Worm (Caenorhabditis elegans): ENCODE results near the gene mex-1.

The mex-1 gene

DNA sequence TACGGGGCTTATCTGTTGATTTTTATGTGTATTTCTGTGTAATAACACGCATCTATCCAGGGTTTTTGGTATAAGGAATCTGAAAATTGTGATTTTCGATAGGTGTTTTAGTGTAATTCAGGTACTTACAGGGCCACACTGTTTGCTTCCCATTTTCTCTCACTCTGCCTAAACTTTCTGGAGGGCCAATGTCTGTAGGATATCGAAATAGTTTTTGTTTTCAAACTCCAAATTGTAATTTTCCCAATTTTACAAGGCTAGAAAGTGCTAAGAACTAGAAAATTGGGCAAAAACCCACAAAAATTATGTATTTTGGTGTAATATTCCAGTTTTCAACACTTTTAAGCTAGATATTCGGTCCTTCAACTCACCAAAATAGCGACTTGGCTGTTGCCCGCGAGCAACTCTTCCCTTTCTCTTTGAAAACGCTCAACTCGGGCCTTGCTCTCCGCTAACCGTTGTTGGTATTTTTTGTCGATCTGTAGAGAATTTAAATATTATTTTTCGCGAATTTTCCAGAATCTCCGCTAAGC is 8.4 kb downstream of the mex-1 start:
- no peak for TF ChIP-seq unc-39 (tag; optimal IDR thresholded peaks at IDR 0.05)
- no peak for TF ChIP-seq nhr-76 (tag; optimal IDR thresholded peaks at IDR 0.05)
- TF ChIP-seq mab-5 (tag; optimal IDR thresholded peaks at IDR 0.05) = no peak
- no peak for TF ChIP-seq tbx-8 (GFP tag; optimal IDR thresholded peaks at IDR 0.05)
- no peak for TF ChIP-seq mep-1 (tag; optimal IDR thresholded peaks at IDR 0.05)
- TF ChIP-seq ham-2 (GFP tag; optimal IDR thresholded peaks at IDR 0.05) = no peak
- no peak for TF ChIP-seq elt-1 (tag; optimal IDR thresholded peaks at IDR 0.05; ENCODE audit: borderline replicate concordance, insufficient read depth)
- no peak for TF ChIP-seq nhr-2 (tag; optimal IDR thresholded peaks at IDR 0.05)
- TF ChIP-seq nhr-28 (tag; optimal IDR thresholded peaks at IDR 0.05) = no peak

DNA sequence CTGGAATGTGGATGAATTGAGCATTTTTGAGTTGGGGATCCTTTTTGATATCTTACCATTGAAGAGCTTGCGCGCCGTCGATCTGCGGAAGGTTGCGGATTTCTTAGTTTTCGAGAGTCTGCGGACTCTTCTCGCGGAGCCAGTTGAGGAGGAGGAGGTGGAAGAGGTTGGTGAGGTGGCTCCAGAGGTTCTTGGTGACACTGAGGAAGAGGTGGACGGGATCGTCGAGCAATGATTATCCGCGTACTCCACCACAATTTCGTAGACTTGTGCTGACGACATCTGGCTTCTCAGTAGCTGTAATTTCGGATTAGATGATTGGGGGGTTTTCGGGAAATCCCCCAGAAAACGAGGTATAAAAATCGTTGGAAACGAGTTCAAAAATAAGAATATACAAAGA is 8.9 kb downstream of the mex-1 start, which contains the start of gene Y17G7B.21:
TSS of gene Y17G7B.21 (minus strand) at position 299 of the 400 bp plus-strand sequence.
- TF ChIP-seq tbx-8 (GFP tag; optimal IDR thresholded peaks at IDR 0.05) = no peak
- TF ChIP-seq ceh-43 (GFP tag; optimal IDR thresholded peaks at IDR 0.05) = no peak
- no peak for TF ChIP-seq nhr-2 (tag; optimal IDR thresholded peaks at IDR 0.05)
- TF ChIP-seq nhr-28 (tag; optimal IDR thresholded peaks at IDR 0.05) = no peak
- no peak for TF ChIP-seq M03D4.4 (tag; optimal IDR thresholded peaks at IDR 0.05)
- TF ChIP-seq ham-2 (GFP tag; optimal IDR thresholded peaks at IDR 0.05) = no peak
- TF ChIP-seq lin-13 (tag; optimal IDR thresholded peaks at IDR 0.05) = no peak
- no peak for TF ChIP-seq nhr-12 (tag; optimal IDR thresholded peaks at IDR 0.05)
- TF ChIP-seq flh-1 (GFP tag; optimal IDR thresholded peaks at IDR 0.05) = no peak
- no peak for TF ChIP-seq sptf-1 (tag; optimal IDR thresholded peaks at IDR 0.05)
- no peak for TF ChIP-seq unc-120 (tag; optimal IDR thresholded peaks at IDR 0.05; ENCODE audit: poor library complexity, severe bottlenecking)
- TF ChIP-seq blmp-1 (tag; optimal IDR thresholded peaks at IDR 0.05) = no peak
- TF ChIP-seq ceh-39 (tag; optimal IDR thresholded peaks at IDR 0.05) = no peak
- no peak for TF ChIP-seq sem-2 (GFP tag; optimal IDR thresholded peaks at IDR 0.05)
- no peak for TF ChIP-seq snpc-4 (tag; optimal IDR thresholded peaks at IDR 0.05)
- no peak for TF ChIP-seq mls-2 (tag; optimal IDR thresholded peaks at IDR 0.05)
- TF ChIP-seq nhr-237 (tag; optimal IDR thresholded peaks at IDR 0.05) = no peak
- no peak for TF ChIP-seq nhr-76 (tag; optimal IDR thresholded peaks at IDR 0.05)
- no peak for TF ChIP-seq hlh-1 (tag; optimal IDR thresholded peaks at IDR 0.05)

DNA sequence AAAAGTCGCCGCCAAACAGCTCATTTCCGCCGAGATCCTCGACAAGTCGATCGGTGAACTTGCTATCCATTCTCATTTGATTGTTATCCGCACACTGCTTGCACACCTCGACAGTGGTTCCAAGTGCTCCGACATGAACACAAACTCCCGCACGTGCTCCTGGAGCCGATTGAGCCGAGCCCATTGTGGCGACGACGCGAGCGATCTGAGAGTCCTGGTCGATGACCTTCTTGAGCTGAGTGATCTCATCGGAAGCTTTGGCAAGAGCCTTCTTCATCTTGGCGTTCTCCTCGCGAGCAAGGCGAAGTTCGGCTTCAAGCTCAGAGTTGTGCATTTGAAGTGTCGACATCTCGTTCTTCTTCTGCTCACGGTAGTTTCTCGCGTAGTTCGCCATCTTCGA is 10.0 kb downstream of the mex-1 start:
- no peak for TF ChIP-seq mab-5 (tag; optimal IDR thresholded peaks at IDR 0.05)
- TF ChIP-seq drap-1 (GFP tag; optimal IDR thresholded peaks at IDR 0.05) = no peak
- no peak for TF ChIP-seq ces-1 (GFP tag; optimal IDR thresholded peaks at IDR 0.05)
- TF ChIP-seq nhr-76 (tag; optimal IDR thresholded peaks at IDR 0.05) = no peak
- no peak for TF ChIP-seq tbx-8 (GFP tag; optimal IDR thresholded peaks at IDR 0.05)
- TF ChIP-seq nhr-28 (tag; optimal IDR thresholded peaks at IDR 0.05) = no peak
- TF ChIP-seq mep-1 (tag; optimal IDR thresholded peaks at IDR 0.05) = no peak
- TF ChIP-seq lsy-2 (tag; optimal IDR thresholded peaks at IDR 0.05) = no peak
- TF ChIP-seq pha-4 (tag; optimal IDR thresholded peaks at IDR 0.05) = no peak
- TF ChIP-seq snpc-4 (tag; optimal IDR thresholded peaks at IDR 0.05) = no peak
- TF ChIP-seq nhr-12 (tag; optimal IDR thresholded peaks at IDR 0.05) = no peak
- no peak for TF ChIP-seq ceh-43 (GFP tag; optimal IDR thresholded peaks at IDR 0.05)

DNA sequence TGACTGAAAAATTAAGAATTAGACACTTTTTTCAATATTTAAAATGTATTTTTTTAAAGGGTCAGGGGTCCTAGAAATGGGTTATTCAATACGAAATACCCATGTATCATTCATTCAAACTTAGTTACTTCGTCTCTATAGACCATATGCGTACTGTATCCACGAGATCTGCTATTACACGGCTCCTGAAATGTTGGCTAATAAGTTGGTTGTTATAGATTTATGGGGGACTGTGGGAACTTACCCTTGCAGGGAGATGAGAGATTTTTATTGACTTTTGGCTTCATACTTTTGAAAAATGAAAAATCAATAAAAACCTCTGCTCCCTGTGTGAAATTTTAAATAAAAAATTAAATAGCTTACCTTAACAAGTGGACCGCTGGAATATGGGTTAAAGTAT is 10.5 kb downstream of the mex-1 start:
- TF ChIP-seq sem-2 (GFP tag; optimal IDR thresholded peaks at IDR 0.05) (no peak), pha-4 (tag; optimal IDR thresholded peaks at IDR 0.05) (no peak), bed-3 (GFP tag; optimal IDR thresholded peaks at IDR 0.05) (no peak), zip-8 (tag; optimal IDR thresholded peaks at IDR 0.05) (no peak), mep-1 (tag; optimal IDR thresholded peaks at IDR 0.05) (no peak)

DNA sequence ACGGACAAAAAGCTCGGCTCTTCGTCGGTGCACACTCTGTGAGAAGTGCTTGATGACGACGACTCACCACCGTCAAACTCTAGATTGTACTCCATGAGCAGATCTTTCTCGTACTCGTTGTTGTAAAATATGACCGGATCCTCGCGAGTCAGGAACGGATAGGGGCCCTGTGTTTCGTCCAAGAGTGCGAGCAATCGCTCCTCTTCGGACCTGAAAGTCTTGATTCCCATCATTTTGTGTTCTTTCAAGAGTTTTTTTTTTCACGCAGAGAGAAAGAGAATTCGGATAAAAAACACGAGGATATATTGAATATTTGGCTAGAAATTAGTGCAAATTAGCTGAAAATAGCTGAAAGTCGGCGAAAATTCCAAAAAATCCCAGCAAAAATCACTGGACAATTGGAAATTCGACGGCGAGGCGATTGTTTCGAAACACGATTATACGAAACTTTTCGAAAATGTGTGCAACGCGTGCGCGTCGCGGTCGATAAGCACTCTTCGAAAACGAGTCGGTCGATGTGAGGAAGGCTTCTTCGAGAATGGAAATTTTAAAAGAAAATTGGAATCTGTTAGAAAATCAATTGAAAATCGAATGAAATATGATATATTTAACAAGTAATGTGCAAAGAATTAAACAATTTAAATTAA is 11.1 kb downstream of the mex-1 start, which contains the start of the genes ash-2 and Y17G7B.20:
TSS of gene ash-2 (plus strand) at position 390 of the 647 bp plus-strand sequence.
TSS of gene Y17G7B.20 (minus strand) at position 396 of the 647 bp plus-strand sequence.
- TF ChIP-seq drap-1 (GFP tag; optimal IDR thresholded peaks at IDR 0.05) (no peak), ces-1 (GFP tag; optimal IDR thresholded peaks at IDR 0.05) (peak; percentile 29), lin-13 (tag; optimal IDR thresholded peaks at IDR 0.05) (peak; percentile 33), ceh-83 (GFP tag; optimal IDR thresholded peaks at IDR 0.05) (no peak), mls-2 (tag; optimal IDR thresholded peaks at IDR 0.05) (no peak), ztf-11 (tag; optimal IDR thresholded peaks at IDR 0.05) (peak; percentile 16), zip-8 (tag; optimal IDR thresholded peaks at IDR 0.05) (no peak), nhr-28 (tag; optimal IDR thresholded peaks at IDR 0.05) (no peak), ceh-43 (GFP tag; optimal IDR thresholded peaks at IDR 0.05) (no peak), elt-1 (tag; optimal IDR thresholded peaks at IDR 0.05; ENCODE audit: borderline replicate concordance, insufficient read depth) (no peak), sem-2 (GFP tag; optimal IDR thresholded peaks at IDR 0.05) (no peak), nhr-2 (tag; optimal IDR thresholded peaks at IDR 0.05) (no peak), hlh-1 (tag; optimal IDR thresholded peaks at IDR 0.05) (peak; percentile 3), ceh-39 (tag; optimal IDR thresholded peaks at IDR 0.05) (peak; percentile 100), mab-5 (tag; optimal IDR thresholded peaks at IDR 0.05) (no peak)

Data from whole organism, mixed stage, embryonic.